Worm (Caenorhabditis elegans) whole organism, young adult: ENCODE data around the gene igdb-3.
A peak's percentile ranks its signal among the peaks of the same experiment; 100 is the strongest.

Source experiments
- B0261.1 ChIP-seq: sonication (generic microtip); optimal IDR thresholded peaks from 2 replicates; lab custom pipeline; 2016; ENCODE audit warnings: mild to moderate bottlenecking, missing genetic modification characterization, moderate library complexity, missing compliant biosample characterization
- D2030.7 ChIP-seq: fragments of 200-800 bp; sonication (Bioruptor generic); IDR thresholded peaks from 2 replicates; pipeline ENCODE4 v1.3.6; 2022; ENCODE audit warnings: missing genetic modification reagents, missing genetic modification characterization, missing compliant biosample characterization
- F22D6.2 ChIP-seq: sonication (generic microtip); optimal IDR thresholded peaks from 2 replicates; lab custom pipeline; 2016; ENCODE audit warnings: mild to moderate bottlenecking, missing genetic modification characterization, missing compliant biosample characterization
- F33H1.4 ChIP-seq: fragments of 200-800 bp; sonication (Bioruptor generic); IDR thresholded peaks from 2 replicates; pipeline ENCODE4 v1.3.6; 2022; ENCODE audit warnings: missing genetic modification reagents, missing genetic modification characterization, missing compliant biosample characterization
- F37B4.10 ChIP-seq: fragments of 200-800 bp; sonication (Bioruptor generic); IDR thresholded peaks from 2 replicates; pipeline ENCODE4 v1.3.6; 2022; ENCODE audit warnings: missing genetic modification characterization, missing compliant biosample characterization
- F39B2.1 ChIP-seq: fragments of 200-800 bp; sonication (Bioruptor generic); IDR thresholded peaks from 2 replicates; pipeline ENCODE4 v1.3.6; 2022; ENCODE audit warnings: missing genetic modification reagents, missing genetic modification characterization, missing compliant biosample characterization
- F49E8.2 ChIP-seq: sonication (generic microtip); optimal IDR thresholded peaks from 3 replicates; lab custom pipeline; 2017; ENCODE audit warnings: missing genetic modification characterization, mild to moderate bottlenecking, missing compliant biosample characterization, antibody characterized with exemption, moderate library complexity; ENCODE audit not compliant: insufficient read depth
- F57C9.4 ChIP-seq: sonication (generic microtip); optimal IDR thresholded peaks from 2 replicates; lab custom pipeline; 2017; ENCODE audit warnings: mild to moderate bottlenecking, missing genetic modification characterization, missing compliant biosample characterization
- Y56A3A.18 ChIP-seq: fragments of 200-800 bp; sonication (Bioruptor generic); IDR thresholded peaks from 2 replicates; pipeline ENCODE4 v1.3.6; 2022; ENCODE audit warnings: missing genetic modification reagents, missing genetic modification characterization, missing compliant biosample characterization
- ZK185.1 ChIP-seq: sonication (generic microtip); optimal IDR thresholded peaks from 2 replicates; lab custom pipeline; 2016; ENCODE audit warnings: mild to moderate bottlenecking, missing genetic modification characterization, missing compliant biosample characterization; ENCODE audit not compliant: poor library complexity, severe bottlenecking
- atf-7 ChIP-seq: sonication (generic microtip); optimal IDR thresholded peaks from 2 replicates; lab custom pipeline; 2017; ENCODE audit warnings: mild to moderate bottlenecking, missing genetic modification characterization, missing compliant biosample characterization
- attf-6 ChIP-seq: fragments of 200-800 bp; sonication (Bioruptor generic); IDR thresholded peaks from 2 replicates; pipeline ENCODE4 v1.3.6; 2022; ENCODE audit warnings: missing genetic modification reagents, missing genetic modification characterization, missing compliant biosample characterization
- bed-1 ChIP-seq: fragments of 200-800 bp; sonication (Bioruptor generic); IDR thresholded peaks from 2 replicates; pipeline ENCODE4 v1.3.6; 2022; ENCODE audit warnings: missing genetic modification reagents, missing genetic modification characterization, missing compliant biosample characterization
- ceh-27 ChIP-seq: fragments of 200-800 bp; sonication (Bioruptor generic); optimal IDR thresholded peaks from 2 replicates; lab custom pipeline; 2018; ENCODE audit warnings: mild to moderate bottlenecking, missing genetic modification characterization, moderate library complexity, missing compliant biosample characterization
- ceh-58 ChIP-seq: fragments of 200-800 bp; sonication (Bioruptor generic); IDR thresholded peaks from 2 replicates; pipeline ENCODE4 v1.3.6; 2022; ENCODE audit warnings: missing genetic modification characterization, missing compliant biosample characterization
- ceh-79 ChIP-seq: sonication (generic microtip); optimal IDR thresholded peaks from 2 replicates; lab custom pipeline; 2017; ENCODE audit warnings: mild to moderate bottlenecking, missing genetic modification characterization, missing compliant biosample characterization
- die-1 ChIP-seq: sonication (generic microtip); optimal IDR thresholded peaks from 2 replicates; lab custom pipeline; 2016; ENCODE audit warnings: missing genotype, mild to moderate bottlenecking, missing genetic modification characterization, missing compliant biosample characterization
- dpl-1 ChIP-seq: fragments of 150-350 bp; optimal IDR thresholded peaks from 2 replicates; lab custom pipeline; 2014; ENCODE audit warnings: missing biosample characterization, missing genetic modification reagents, missing genetic modification characterization
- efl-1 ChIP-seq: fragments of 150-350 bp; optimal IDR thresholded peaks from 2 replicates; lab custom pipeline; 2014; ENCODE audit warnings: missing biosample characterization, missing genetic modification reagents, missing genetic modification characterization
- ets-4 ChIP-seq: fragments of 200-800 bp; sonication (Bioruptor generic); optimal IDR thresholded peaks from 2 replicates; lab custom pipeline; 2018; ENCODE audit warnings: mild to moderate bottlenecking, missing genetic modification characterization, missing compliant biosample characterization
- hlh-26 ChIP-seq: fragments of 200-800 bp; sonication (Bioruptor generic); conservative IDR thresholded peaks from 2 replicates; pipeline ENCODE4 v1.3.6; 2022; ENCODE audit warnings: missing genetic modification reagents, missing genetic modification characterization, missing compliant biosample characterization
- hmg-20 ChIP-seq: fragments of 200-800 bp; sonication (Bioruptor generic); IDR thresholded peaks from 2 replicates; pipeline ENCODE4 v1.3.6; 2022; ENCODE audit warnings: missing genetic modification reagents, missing genetic modification characterization, missing compliant biosample characterization
- hrde-1 ChIP-seq: sonication (generic microtip); optimal IDR thresholded peaks from 2 replicates; lab custom pipeline; 2016; ENCODE audit warnings: missing genetic modification characterization, mild to moderate bottlenecking, missing compliant biosample characterization, moderate library complexity, missing genotype, missing genetic modification reagents, borderline replicate concordance
- let-607 ChIP-seq, 2 experiments: fragments of 200-800 bp in 1 of 2; sonication (Bioruptor generic) in 1 of 2; sonication (generic microtip) in 1 of 2; optimal IDR thresholded peaks; 2 replicates each; lab custom pipeline; 2016 to 2018; ENCODE audit warnings: mild to moderate bottlenecking in 2 of 2, missing compliant biosample characterization in 2 of 2, missing genetic modification characterization in 2 of 2, moderate library complexity in 2 of 2, missing genotype in 1 of 2
- madf-10 ChIP-seq: sonication (generic microtip); optimal IDR thresholded peaks from 2 replicates; lab custom pipeline; 2016; ENCODE audit warnings: mild to moderate bottlenecking, missing genetic modification characterization, missing compliant biosample characterization
- madf-3 ChIP-seq: fragments of 200-800 bp; sonication (Bioruptor generic); IDR thresholded peaks from 2 replicates; pipeline ENCODE4 v1.3.6; 2022; ENCODE audit warnings: missing genetic modification reagents, missing genetic modification characterization, missing compliant biosample characterization
- madf-8 ChIP-seq: fragments of 200-800 bp; sonication (Bioruptor generic); conservative IDR thresholded peaks from 2 replicates; pipeline ENCODE4 v1.3.6; 2022; ENCODE audit warnings: missing genetic modification reagents, missing genetic modification characterization, missing compliant biosample characterization
- mes-4 ChIP-seq: sonication (generic microtip); optimal IDR thresholded peaks from 2 replicates; lab custom pipeline; 2016; ENCODE audit warnings: missing genotype, missing genetic modification characterization, missing compliant biosample characterization
- nfya-2 ChIP-seq: fragments of 200-800 bp; sonication (Bioruptor generic); IDR thresholded peaks from 2 replicates; pipeline ENCODE4 v1.3.6; 2022; ENCODE audit warnings: missing genetic modification reagents, missing genetic modification characterization, missing compliant biosample characterization
- nfyb-1 ChIP-seq: fragments of 200-800 bp; sonication (Bioruptor generic); IDR thresholded peaks from 2 replicates; pipeline ENCODE4 v1.3.6; 2022; ENCODE audit warnings: missing genetic modification reagents, missing genetic modification characterization, missing compliant biosample characterization
- nhr-120 ChIP-seq: fragments of 200-800 bp; sonication (Bioruptor generic); IDR thresholded peaks from 2 replicates; pipeline ENCODE4 v1.3.6; 2022; ENCODE audit warnings: missing genetic modification characterization, missing compliant biosample characterization
- pha-4 ChIP-seq: fragments of 150-350 bp; sonication (generic microtip); optimal IDR thresholded peaks from 2 replicates; lab custom pipeline; 2014; ENCODE audit warnings: missing biosample characterization, missing genetic modification reagents, missing genetic modification characterization
- rcor-1 ChIP-seq: fragments of 200-800 bp; sonication (Bioruptor generic); IDR thresholded peaks from 2 replicates; pipeline ENCODE4 v1.3.6; 2022; ENCODE audit warnings: missing genetic modification reagents, missing genetic modification characterization, missing compliant biosample characterization
- rec-8 ChIP-seq, 2 experiments: sonication (generic microtip); optimal IDR thresholded peaks; 2 replicates each; lab custom pipeline; 2016; ENCODE audit warnings: mild to moderate bottlenecking in 2 of 2, missing genetic modification characterization in 2 of 2, missing genetic modification reagents in 2 of 2, missing genotype in 2 of 2, missing biosample characterization in 1 of 2, missing compliant biosample characterization in 1 of 2, moderate library complexity in 1 of 2
- rpc-1 ChIP-seq, 2 experiments: fragments of 150-350 bp in 1 of 2; sonication (generic microtip) in 1 of 2; optimal IDR thresholded peaks; 2 replicates each; lab custom pipeline; 2014 to 2018; ENCODE audit warnings: missing biosample characterization in 1 of 2, missing genetic modification characterization in 1 of 2, missing genetic modification reagents in 1 of 2, missing genotype in 1 of 2
- sdz-38 ChIP-seq: sonication (generic microtip); optimal IDR thresholded peaks from 2 replicates; lab custom pipeline; 2016; ENCODE audit warnings: missing genotype, missing genetic modification characterization, missing compliant biosample characterization
- snpc-1.1 ChIP-seq: sonication (generic microtip); optimal IDR thresholded peaks from 2 replicates; lab custom pipeline; 2017; ENCODE audit warnings: missing genetic modification characterization, mild to moderate bottlenecking, missing compliant biosample characterization, antibody characterized with exemption, moderate library complexity, missing genotype, missing genetic modification reagents; ENCODE audit not compliant: insufficient read depth
- snpc-1.3 ChIP-seq: sonication (generic microtip); optimal IDR thresholded peaks from 2 replicates; lab custom pipeline; 2017; ENCODE audit warnings: missing genetic modification characterization, mild to moderate bottlenecking, missing compliant biosample characterization, antibody characterized with exemption, moderate library complexity, missing genotype, missing genetic modification reagents; ENCODE audit not compliant: insufficient read depth
- snpc-3.4 ChIP-seq: sonication (generic microtip); optimal IDR thresholded peaks from 2 replicates; lab custom pipeline; 2017; ENCODE audit warnings: missing genetic modification characterization, mild to moderate bottlenecking, missing compliant biosample characterization, antibody characterized with exemption, moderate library complexity, missing genotype, missing genetic modification reagents
- tbp1 ChIP-seq: fragments of 200-800 bp; sonication (Bioruptor generic); optimal IDR thresholded peaks from 2 replicates; lab custom pipeline; 2018; ENCODE audit warnings: mild to moderate bottlenecking, missing genetic modification characterization, missing compliant biosample characterization
- tbx-9 ChIP-seq: sonication (generic microtip); optimal IDR thresholded peaks from 2 replicates; lab custom pipeline; 2016; ENCODE audit warnings: borderline replicate concordance, missing genetic modification characterization, inconsistent platforms, missing compliant biosample characterization
- tlf-1 ChIP-seq: fragments of 200-800 bp; sonication (Bioruptor generic); optimal IDR thresholded peaks from 2 replicates; lab custom pipeline; 2018; ENCODE audit warnings: mild to moderate bottlenecking, missing genetic modification characterization, missing compliant biosample characterization
- ztf-18 ChIP-seq: sonication (generic microtip); optimal IDR thresholded peaks from 2 replicates; lab custom pipeline; 2016; ENCODE audit warnings: missing genotype, mild to moderate bottlenecking, missing genetic modification characterization, missing compliant biosample characterization
- ztf-25 ChIP-seq: fragments of 200-800 bp; sonication (Bioruptor generic); IDR thresholded peaks from 2 replicates; pipeline ENCODE4 v1.3.6; 2022; ENCODE audit warnings: missing genetic modification reagents, missing genetic modification characterization, missing compliant biosample characterization
- ztf-26 ChIP-seq: sonication (generic microtip); optimal IDR thresholded peaks from 2 replicates; lab custom pipeline; 2017; ENCODE audit warnings: missing genetic modification characterization, missing compliant biosample characterization

The igdb-3 gene

DNA sequence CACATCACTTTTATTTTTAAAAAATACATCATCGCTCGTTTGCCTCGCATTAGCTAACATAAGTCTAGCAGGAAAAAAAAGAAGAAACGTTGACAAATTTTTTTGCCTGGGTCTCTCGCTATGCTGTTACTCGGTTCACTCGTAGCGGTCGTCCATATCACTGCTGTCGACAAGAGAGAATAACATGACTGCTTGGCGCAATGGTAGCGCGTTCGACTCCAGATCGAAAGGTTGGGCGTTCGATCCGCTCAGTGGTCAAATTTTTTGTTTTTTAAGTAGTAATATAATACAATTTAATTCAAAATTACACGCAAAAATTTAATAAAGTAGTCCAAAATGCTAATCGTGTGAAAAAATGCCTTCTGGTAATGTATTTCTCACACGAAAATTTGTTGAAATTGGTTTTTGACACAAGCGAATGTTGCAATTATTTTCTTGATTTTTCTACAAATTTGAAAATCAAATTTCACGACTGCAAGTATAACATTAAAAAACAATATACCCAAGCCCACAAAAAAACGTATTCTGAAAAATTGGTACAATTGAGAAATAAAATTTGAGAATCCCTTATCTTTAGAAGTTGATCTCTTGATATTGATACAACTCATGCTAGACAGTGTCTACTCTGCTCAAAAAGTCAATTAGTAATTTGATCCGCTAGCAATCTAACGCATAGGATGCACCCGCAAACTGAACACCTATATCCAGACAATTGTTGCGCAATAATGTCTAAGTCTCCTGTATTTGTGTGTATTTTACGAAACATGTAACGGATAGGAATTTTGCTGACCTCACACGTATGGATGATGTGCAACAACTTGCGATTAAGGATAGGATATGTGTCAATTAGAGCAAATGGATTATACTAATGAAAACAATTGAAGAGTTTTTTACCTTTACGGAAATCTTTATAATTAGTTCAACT is 13.8 kb upstream of the igdb-3 start (continued):
- no peak for TF ChIP-seq nfya-2
- peak; percentile 85 for TF ChIP-seq snpc-1.3
- TF ChIP-seq dpl-1 (GFP tag; lab: Kevin White, UChicago): no peak
- no peak for TF ChIP-seq madf-3 (GFP tag; lab: Robert Waterston, UW)
- TF ChIP-seq die-1: peak; percentile 80
- peak; percentile 97 for TF ChIP-seq tbp1 (GFP tag; lab: Kevin White, UChicago)
- TF ChIP-seq Y56A3A.18 (GFP tag; lab: Robert Waterston, UW): no peak; the same call in 1 of the 2 replicates
- no peak for TF ChIP-seq hlh-26 (GFP tag; lab: Robert Waterston, UW)
- peak; percentile 5 for TF ChIP-seq snpc-1.1
- peak; percentile 63 for TF ChIP-seq ceh-79
- peak; percentile 89 for TF ChIP-seq rpc-1 (optimal IDR thresholded peaks at IDR 0.05; lab: Kevin White, UChicago)
- TF ChIP-seq rpc-1 (tag; optimal IDR thresholded peaks at IDR 0.05; lab: Kevin White, UChicago): peak; percentile 95
- 0 out of 2 replicates have a peak, but pooled peaks have one; percentile 55 for TF ChIP-seq ztf-25
- no peak for TF ChIP-seq madf-8 (GFP tag; lab: Robert Waterston, UW)
- TF ChIP-seq mes-4: peak; percentile 59
- TF ChIP-seq rec-8 (tag; optimal IDR thresholded peaks at IDR 0.05; lab: Kevin White, UChicago): peak; percentile 40 to 76
- peak; percentile 97 for TF ChIP-seq B0261.1 (tag; lab: Kevin White, UChicago)
- TF ChIP-seq snpc-3.4: peak; percentile 39
- no peak for TF ChIP-seq F33H1.4 (GFP tag; lab: Robert Waterston, UW)
- no peak for TF ChIP-seq hrde-1
- no peak for TF ChIP-seq sdz-38 (tag; lab: Kevin White, UChicago)
- no peak for TF ChIP-seq pha-4 (tag; lab: Kevin White, UChicago)
- no peak for TF ChIP-seq attf-6 (GFP tag; lab: Robert Waterston, UW)
- peak; percentile 10 for TF ChIP-seq atf-7
- TF ChIP-seq ceh-58 (GFP tag; lab: Robert Waterston, UW): 0 out of 2 replicates have a peak, but pooled peaks have one; percentile 84
- no peak for TF ChIP-seq bed-1 (GFP tag; lab: Robert Waterston, UW)
- TF ChIP-seq madf-10 (tag; lab: Kevin White, UChicago): peak; percentile 71
- TF ChIP-seq nhr-120: 0 out of 2 replicates have a peak, but pooled peaks have one; percentile 65
- no peak for TF ChIP-seq tlf-1
- no peak for TF ChIP-seq efl-1
- TF ChIP-seq hmg-20 (GFP tag; lab: Robert Waterston, UW): no peak
- no peak for TF ChIP-seq F57C9.4 (tag; lab: Kevin White, UChicago)
- TF ChIP-seq let-607 (tag; optimal IDR thresholded peaks at IDR 0.05; lab: Kevin White, UChicago): peak; percentile 39 to 67
- TF ChIP-seq F39B2.1 (GFP tag; lab: Robert Waterston, UW): no peak
- no peak for TF ChIP-seq F22D6.2 (tag; lab: Kevin White, UChicago)
- TF ChIP-seq F37B4.10 (GFP tag; lab: Robert Waterston, UW): no peak
- peak; percentile 13 for TF ChIP-seq tbx-9 (tag; lab: Kevin White, UChicago)
- peak; percentile 88 for TF ChIP-seq nfyb-1 (GFP tag; lab: Robert Waterston, UW)
- TF ChIP-seq ztf-26 (tag; lab: Kevin White, UChicago): peak; percentile 57
- TF ChIP-seq D2030.7: peak; percentile 66
- TF ChIP-seq rcor-1 (GFP tag; lab: Robert Waterston, UW): peak; percentile 53
- no peak for TF ChIP-seq ets-4 (GFP tag; lab: Kevin White, UChicago)
- TF ChIP-seq ztf-18 (tag; lab: Kevin White, UChicago): peak; percentile 62
- no peak for TF ChIP-seq F49E8.2 (tag; lab: Kevin White, UChicago)
- TF ChIP-seq ZK185.1 (tag; lab: Kevin White, UChicago): peak; percentile 67
- peak; percentile 47 for TF ChIP-seq ceh-27 (GFP tag; lab: Kevin White, UChicago)
